Worm (Caenorhabditis elegans) whole organism, L2 larva: ENCODE measurements around the gene rpn-6.2.

Experiments used
- alr-1 ChIP-seq: fragments of 150-350 bp; optimal IDR thresholded peaks from 2 replicates; lab custom pipeline; 2014; ENCODE audit warnings: missing biosample characterization, missing genetic modification characterization
- ama-1 ChIP-seq: fragments of 150-350 bp; optimal IDR thresholded peaks from 2 replicates; lab custom pipeline; 2018; ENCODE audit warnings: inconsistent platforms
- dmd-4 ChIP-seq: sonication (generic microtip); optimal IDR thresholded peaks from 2 replicates; lab custom pipeline; 2017; ENCODE audit warnings: missing biosample characterization, missing genetic modification characterization
- fos-1 ChIP-seq: fragments of 150-350 bp; optimal IDR thresholded peaks from 2 replicates; lab custom pipeline; 2014; ENCODE audit warnings: missing biosample characterization, missing genetic modification characterization
- lsy-2 ChIP-seq, 2 experiments: fragments of 150-350 bp in 1 of 2; sonication (generic microtip) in 1 of 2; optimal IDR thresholded peaks; 2 replicates each; lab custom pipeline; 2014 to 2017; ENCODE audit warnings: missing biosample characterization in 2 of 2, missing genetic modification characterization in 2 of 2
- nhr-10 ChIP-seq: sonication (generic microtip); optimal IDR thresholded peaks from 2 replicates; lab custom pipeline; 2017; ENCODE audit warnings: missing biosample characterization, missing genetic modification characterization
- nhr-11 ChIP-seq: fragments of 150-350 bp; optimal IDR thresholded peaks from 2 replicates; lab custom pipeline; 2014; ENCODE audit warnings: missing biosample characterization, missing genetic modification characterization
- nhr-237 ChIP-seq: fragments of 150-350 bp; optimal IDR thresholded peaks from 2 replicates; lab custom pipeline; 2014; ENCODE audit warnings: missing biosample characterization, missing genetic modification characterization
- nhr-77 ChIP-seq: fragments of 150-350 bp; optimal IDR thresholded peaks from 2 replicates; lab custom pipeline; 2014; ENCODE audit warnings: missing biosample characterization, missing genetic modification characterization
- skn-1 ChIP-seq: sonication (generic microtip); optimal IDR thresholded peaks from 2 replicates; lab custom pipeline; 2017; ENCODE audit warnings: missing biosample characterization, missing genetic modification characterization
- snpc-4 ChIP-seq: fragments of 150-350 bp; optimal IDR thresholded peaks from 2 replicates; lab custom pipeline; 2014; ENCODE audit warnings: missing biosample characterization, missing genetic modification characterization
- zag-1 ChIP-seq: fragments of 150-350 bp; optimal IDR thresholded peaks from 2 replicates; lab custom pipeline; 2014; ENCODE audit warnings: missing biosample characterization, missing genetic modification characterization
- ztf-4 ChIP-seq: fragments of 150-350 bp; optimal IDR thresholded peaks from 2 replicates; lab custom pipeline; 2014; ENCODE audit warnings: missing biosample characterization, missing genetic modification characterization

DNA sequence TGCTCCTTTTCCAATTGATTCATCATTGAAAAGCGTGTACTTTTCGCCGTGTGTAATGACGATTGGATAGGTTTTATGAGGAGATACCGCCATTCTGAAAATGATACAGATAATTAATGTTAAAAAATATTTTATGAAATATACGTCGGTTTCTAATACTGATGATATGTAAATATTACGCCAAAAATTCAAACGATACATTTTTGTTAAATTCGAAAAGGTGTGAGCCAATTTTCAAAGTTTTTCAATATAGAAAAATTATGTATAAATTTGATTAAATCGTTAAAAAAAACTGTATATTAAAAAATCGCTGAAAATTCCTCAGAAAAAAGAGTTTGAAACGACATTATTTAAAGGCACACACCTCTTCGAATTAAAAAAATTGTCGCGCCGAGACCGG is 48.8 kb upstream of the rpn-6.2 start, which contains the start of gene ikke-1:
- TF ChIP-seq nhr-11 (tag; lab: Kevin White, UChicago) (no peak), dmd-4 (tag; lab: Kevin White, UChicago) (no peak), lsy-2 (tag; optimal IDR thresholded peaks at IDR 0.05; lab: Kevin White, UChicago) (no peak), skn-1 (tag; lab: Kevin White, UChicago) (no peak), ztf-4 (tag; lab: Kevin White, UChicago) (no peak), fos-1 (tag; lab: Kevin White, UChicago) (no peak), alr-1 (no peak), nhr-10 (tag; lab: Kevin White, UChicago) (no peak), nhr-237 (no peak), ama-1 (lab: Kevin White, UChicago) (no peak), zag-1 (tag; lab: Kevin White, UChicago) (no peak), snpc-4 (tag; lab: Kevin White, UChicago) (no peak), nhr-77 (no peak)
